Worm (Caenorhabditis elegans) whole organism, young adult: ENCODE results near the gene Y17D7B.2.

ENCODE experiments used
- athp-1 ChIP-seq: sonication (generic microtip); optimal IDR thresholded peaks from 2 replicates; lab custom pipeline; 2017; ENCODE audit warnings: mild to moderate bottlenecking, missing genetic modification characterization, missing compliant biosample characterization
- dpl-1 ChIP-seq: fragments of 150-350 bp; optimal IDR thresholded peaks from 2 replicates; lab custom pipeline; 2014; ENCODE audit warnings: missing biosample characterization, missing genetic modification reagents, missing genetic modification characterization
- egl-44 ChIP-seq: fragments of 200-800 bp; sonication (Bioruptor generic); IDR thresholded peaks from 2 replicates; pipeline ENCODE4 v1.3.6; 2022; ENCODE audit warnings: missing genetic modification reagents, missing genetic modification characterization, missing compliant biosample characterization
- madf-6 ChIP-seq: fragments of 200-800 bp; sonication (Bioruptor generic); IDR thresholded peaks from 2 replicates; pipeline ENCODE4 v1.3.6; 2022; ENCODE audit warnings: missing genetic modification reagents, missing genetic modification characterization, missing compliant biosample characterization
- pha-4 ChIP-seq: fragments of 150-350 bp; sonication (generic microtip); optimal IDR thresholded peaks from 2 replicates; lab custom pipeline; 2014; ENCODE audit warnings: missing biosample characterization, missing genetic modification reagents, missing genetic modification characterization
- unc-130 ChIP-seq: sonication (generic microtip); optimal IDR thresholded peaks from 2 replicates; lab custom pipeline; 2016; ENCODE audit warnings: missing genetic modification reagents, missing genetic modification characterization, missing compliant biosample characterization
- unc-62 ChIP-seq: fragments of 150-350 bp; optimal IDR thresholded peaks from 2 replicates; lab custom pipeline; 2014; ENCODE audit warnings: missing biosample characterization, missing genetic modification reagents, missing genetic modification characterization

- no peak for TF ChIP-seq madf-6 (GFP tag; lab: Robert Waterston, UW)
- no peak for TF ChIP-seq pha-4
- TF ChIP-seq unc-130: no peak
- no peak for TF ChIP-seq egl-44 (GFP tag; lab: Robert Waterston, UW)
- TF ChIP-seq dpl-1 (GFP tag; lab: Kevin White, UChicago): no peak
- no peak for TF ChIP-seq unc-62 (GFP tag; lab: Kevin White, UChicago)
- TF ChIP-seq athp-1 (tag; lab: Kevin White, UChicago): no peak
Observed at ce11 chrV:18769902-18770301, 17.6 kb upstream of the Y17D7B.2 start.
